Fruit fly (Drosophila melanogaster) Kc167 (cell line): Measurements from ENCODE around the gene CheB93b.

Experiments used
- Myc ChIP-seq: fragments of >200 bp; optimal IDR thresholded peaks from 2 replicates; lab custom pipeline; 2017; ENCODE audit warnings: missing external identifiers
- Sin3A ChIP-seq: fragments of >200 bp; optimal IDR thresholded peaks from 2 replicates; lab custom pipeline; 2018; ENCODE audit warnings: missing external identifiers
- h ChIP-seq: fragments of >200 bp; optimal IDR thresholded peaks from 3 replicates; lab custom pipeline; 2018; ENCODE audit warnings: missing external identifiers
- insv ChIP-seq: fragments of >200 bp; optimal IDR thresholded peaks from 3 replicates; lab custom pipeline; 2018; ENCODE audit warnings: missing external identifiers
- psq ChIP-seq: fragments of >200 bp; optimal IDR thresholded peaks from 2 replicates; lab custom pipeline; 2017; ENCODE audit warnings: missing external identifiers
- ttk ChIP-seq: sonication (Bioruptor generic); optimal IDR thresholded peaks from 2 replicates; lab custom pipeline; 2017; ENCODE audit warnings: missing external identifiers

CheB93b gene

dm6 chr3R:21456774-21457173 is 47.9 kb downstream of the CheB93b start:
- TF ChIP-seq insv (lab: Kevin White, UChicago) (no peak), ttk (lab: Kevin White, UChicago) (no peak), Sin3A (lab: Kevin White, UChicago) (no peak), psq (lab: Kevin White, UChicago) (no peak), Myc (lab: Kevin White, UChicago) (no peak), h (lab: Kevin White, UChicago) (no peak)

dm6 chr3R:21458445-21458844 is 49.5 kb downstream of the CheB93b start:
- no peak for TF ChIP-seq Myc (lab: Kevin White, UChicago)
- no peak for TF ChIP-seq ttk (lab: Kevin White, UChicago)
- no peak for TF ChIP-seq psq (lab: Kevin White, UChicago)
- TF ChIP-seq Sin3A (lab: Kevin White, UChicago): no peak
- no peak for TF ChIP-seq h (lab: Kevin White, UChicago)
- TF ChIP-seq insv (lab: Kevin White, UChicago): no peak
